Worm (Caenorhabditis elegans) whole organism, young adult: ENCODE data around the gene M02D8.2.

Source experiments
- F10E7.11 ChIP-seq: sonication (generic microtip); optimal IDR thresholded peaks from 2 replicates; lab custom pipeline; 2017; ENCODE audit warnings: mild to moderate bottlenecking, missing genetic modification characterization, moderate library complexity, missing compliant biosample characterization
- F22D6.2 ChIP-seq: sonication (generic microtip); optimal IDR thresholded peaks from 2 replicates; lab custom pipeline; 2016; ENCODE audit warnings: mild to moderate bottlenecking, missing genetic modification characterization, missing compliant biosample characterization
- F33H1.4 ChIP-seq: fragments of 200-800 bp; sonication (Bioruptor generic); IDR thresholded peaks from 2 replicates; pipeline ENCODE4 v1.3.6; 2022; ENCODE audit warnings: missing genetic modification reagents, missing genetic modification characterization, missing compliant biosample characterization
- F55B11.4 ChIP-seq: sonication (generic microtip); optimal IDR thresholded peaks from 2 replicates; lab custom pipeline; 2016; ENCODE audit warnings: missing compliant biosample characterization, missing genetic modification characterization, borderline replicate concordance; ENCODE audit not compliant: insufficient read depth
- K11D2.4 ChIP-seq: fragments of 200-800 bp; sonication (Bioruptor generic); IDR thresholded peaks from 2 replicates; pipeline ENCODE4 v1.3.6; 2022; ENCODE audit warnings: missing genetic modification reagents, missing genetic modification characterization, missing compliant biosample characterization
- Y53F4B.3 ChIP-seq: fragments of 200-800 bp; sonication (Bioruptor generic); IDR thresholded peaks from 2 replicates; pipeline ENCODE4 v1.3.6; 2022; ENCODE audit warnings: missing genetic modification reagents, missing genetic modification characterization, missing compliant biosample characterization
- aptf-3 ChIP-seq: fragments of 200-800 bp; sonication (Bioruptor generic); IDR thresholded peaks from 2 replicates; pipeline ENCODE4 v1.3.6; 2022; ENCODE audit warnings: missing genetic modification characterization, missing compliant biosample characterization
- attf-3 ChIP-seq: fragments of 200-800 bp; sonication (Bioruptor generic); conservative IDR thresholded peaks from 2 replicates; pipeline ENCODE4 v1.3.6; 2022; ENCODE audit warnings: missing genetic modification reagents, missing genetic modification characterization, missing compliant biosample characterization
- bed-1 ChIP-seq: fragments of 200-800 bp; sonication (Bioruptor generic); IDR thresholded peaks from 2 replicates; pipeline ENCODE4 v1.3.6; 2022; ENCODE audit warnings: missing genetic modification reagents, missing genetic modification characterization, missing compliant biosample characterization
- cebp-1 ChIP-seq, 2 experiments: fragments of 200-800 bp in 1 of 2; sonication (Bioruptor generic) in 1 of 2; sonication (generic microtip) in 1 of 2; IDR thresholded peaks in 1 of 2; optimal IDR thresholded peaks in 1 of 2; 2 replicates each; pipeline versions ENCODE4 v1.3.6 to Lab custom; 2017 to 2022; ENCODE audit warnings: missing compliant biosample characterization in 2 of 2, missing genetic modification characterization in 2 of 2, mild to moderate bottlenecking in 1 of 2, missing genetic modification reagents in 1 of 2, moderate library complexity in 1 of 2
- ceh-40 ChIP-seq: fragments of 200-800 bp; sonication (Bioruptor generic); IDR thresholded peaks from 2 replicates; pipeline ENCODE4 v1.3.6; 2022; ENCODE audit warnings: missing genetic modification characterization, missing compliant biosample characterization
- ceh-79 ChIP-seq: sonication (generic microtip); optimal IDR thresholded peaks from 2 replicates; lab custom pipeline; 2017; ENCODE audit warnings: mild to moderate bottlenecking, missing genetic modification characterization, missing compliant biosample characterization
- egl-18 ChIP-seq: fragments of 200-800 bp; sonication (Bioruptor generic); IDR thresholded peaks from 2 replicates; pipeline ENCODE4 v1.3.6; 2022; ENCODE audit warnings: missing genetic modification reagents, missing genetic modification characterization, missing compliant biosample characterization
- egrh-3 ChIP-seq: fragments of 200-800 bp; sonication (Bioruptor generic); IDR thresholded peaks from 2 replicates; pipeline ENCODE4 v1.3.6; 2022; ENCODE audit warnings: missing genetic modification reagents, missing genetic modification characterization, missing compliant biosample characterization
- lag-1 ChIP-seq: fragments of 200-800 bp; sonication (Bioruptor generic); IDR thresholded peaks from 2 replicates; pipeline ENCODE4 v1.3.6; 2022; ENCODE audit warnings: missing genetic modification reagents, missing genetic modification characterization, missing compliant biosample characterization
- lin-35 ChIP-seq, 3 experiments: fragments of 150-350 bp in 2 of 3; sonication (generic microtip) in 1 of 3; optimal IDR thresholded peaks; 2 replicates each; lab custom pipeline; 2014 to 2018; ENCODE audit warnings: missing biosample characterization in 3 of 3, missing genetic modification characterization in 3 of 3, missing genetic modification reagents in 3 of 3
- lir-1 ChIP-seq: fragments of 200-800 bp; sonication (Bioruptor generic); conservative IDR thresholded peaks from 2 replicates; pipeline ENCODE4 v1.3.6; 2022; ENCODE audit warnings: missing genetic modification reagents, missing genetic modification characterization, missing compliant biosample characterization
- mxl-1 ChIP-seq: sonication (generic microtip); optimal IDR thresholded peaks from 2 replicates; lab custom pipeline; 2016; ENCODE audit warnings: missing genetic modification characterization, missing compliant biosample characterization
- nhr-80 ChIP-seq: sonication (generic microtip); optimal IDR thresholded peaks from 2 replicates; lab custom pipeline; 2016; ENCODE audit warnings: missing genetic modification characterization, missing compliant biosample characterization
- nhr-90 ChIP-seq: sonication (generic microtip); optimal IDR thresholded peaks from 2 replicates; lab custom pipeline; 2016; ENCODE audit warnings: missing genotype, mild to moderate bottlenecking, missing genetic modification characterization, missing compliant biosample characterization
- rcor-1 ChIP-seq: fragments of 200-800 bp; sonication (Bioruptor generic); IDR thresholded peaks from 2 replicates; pipeline ENCODE4 v1.3.6; 2022; ENCODE audit warnings: missing genetic modification reagents, missing genetic modification characterization, missing compliant biosample characterization
- rpc-1 ChIP-seq, 2 experiments: fragments of 150-350 bp in 1 of 2; sonication (generic microtip) in 1 of 2; optimal IDR thresholded peaks; 2 replicates each; lab custom pipeline; 2014 to 2018; ENCODE audit warnings: missing biosample characterization in 1 of 2, missing genetic modification characterization in 1 of 2, missing genetic modification reagents in 1 of 2, missing genotype in 1 of 2
- sdz-38 ChIP-seq: sonication (generic microtip); optimal IDR thresholded peaks from 2 replicates; lab custom pipeline; 2016; ENCODE audit warnings: missing genotype, missing genetic modification characterization, missing compliant biosample characterization
- sea-2 ChIP-seq: fragments of 200-800 bp; sonication (Bioruptor generic); IDR thresholded peaks from 2 replicates; pipeline ENCODE4 v1.3.6; 2022; ENCODE audit warnings: missing genetic modification characterization, missing compliant biosample characterization
- snpc-1.1 ChIP-seq: sonication (generic microtip); optimal IDR thresholded peaks from 2 replicates; lab custom pipeline; 2017; ENCODE audit warnings: missing genetic modification characterization, mild to moderate bottlenecking, missing compliant biosample characterization, antibody characterized with exemption, moderate library complexity, missing genotype, missing genetic modification reagents; ENCODE audit not compliant: insufficient read depth
- snpc-3.4 ChIP-seq: sonication (generic microtip); optimal IDR thresholded peaks from 2 replicates; lab custom pipeline; 2017; ENCODE audit warnings: missing genetic modification characterization, mild to moderate bottlenecking, missing compliant biosample characterization, antibody characterized with exemption, moderate library complexity, missing genotype, missing genetic modification reagents
- snpc-4 ChIP-seq, 5 experiments: fragments of 150-350 bp in 1 of 5; sonication (generic microtip) in 4 of 5; optimal IDR thresholded peaks; 2 replicates each; lab custom pipeline; 2014 to 2018; ENCODE audit warnings: missing genetic modification characterization in 5 of 5, missing biosample characterization in 3 of 5, antibody characterized with exemption in 2 of 5, mild to moderate bottlenecking in 2 of 5, missing compliant biosample characterization in 2 of 5, missing genotype in 2 of 5, moderate library complexity in 2 of 5, missing genetic modification reagents in 1 of 5
- sptf-2 ChIP-seq: fragments of 200-800 bp; sonication (Bioruptor generic); optimal IDR thresholded peaks from 2 replicates; lab custom pipeline; 2018; ENCODE audit warnings: mild to moderate bottlenecking, missing genetic modification characterization, missing compliant biosample characterization
- tbx-9 ChIP-seq: sonication (generic microtip); optimal IDR thresholded peaks from 2 replicates; lab custom pipeline; 2016; ENCODE audit warnings: borderline replicate concordance, missing genetic modification characterization, inconsistent platforms, missing compliant biosample characterization
- zim-3 ChIP-seq: sonication (generic microtip); optimal IDR thresholded peaks from 2 replicates; lab custom pipeline; 2017; ENCODE audit warnings: mild to moderate bottlenecking, missing genetic modification characterization, moderate library complexity, missing compliant biosample characterization
- ztf-3 ChIP-seq: fragments of 200-800 bp; sonication (Bioruptor generic); optimal IDR thresholded peaks from 2 replicates; lab custom pipeline; 2018; ENCODE audit warnings: mild to moderate bottlenecking, missing genetic modification characterization, missing compliant biosample characterization

The M02D8.2 gene

DNA sequence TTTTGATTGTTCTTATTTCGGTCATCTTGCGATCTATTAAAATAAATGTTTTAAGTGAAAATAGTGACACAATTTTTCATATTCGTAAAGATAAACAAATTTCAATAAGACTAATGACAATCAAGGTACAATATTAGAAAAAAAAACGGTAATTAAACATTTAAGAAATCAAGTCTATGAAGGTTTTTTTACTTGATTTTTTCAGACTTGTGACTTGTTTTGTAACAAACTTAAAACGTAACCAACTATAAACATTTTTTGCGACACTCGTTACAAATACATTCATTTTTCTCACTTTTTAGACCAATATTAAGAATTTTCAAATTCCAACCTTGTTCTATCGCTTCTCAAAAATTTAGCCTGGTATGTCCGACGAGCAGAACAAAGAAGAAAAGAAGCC is at the start of gene M02D8.2:
M02D8.2 (plus strand) TSS at position 301 of the 400 bp plus-strand sequence.
- TF ChIP-seq zim-3 (tag; lab: Kevin White, UChicago) (no peak), lag-1 (GFP tag; lab: Robert Waterston, UW) (no peak), lir-1 (GFP tag; lab: Robert Waterston, UW) (no peak), lin-35 (GFP tag; optimal IDR thresholded peaks at IDR 0.05; lab: Kevin White, UChicago) (no peak), nhr-80 (tag; lab: Kevin White, UChicago) (no peak), sea-2 (no peak), bed-1 (GFP tag; lab: Robert Waterston, UW) (no peak), nhr-90 (tag; lab: Kevin White, UChicago) (no peak), ztf-3 (GFP tag; lab: Kevin White, UChicago) (no peak), egl-18 (GFP tag; lab: Robert Waterston, UW) (no peak), ceh-79 (tag; lab: Kevin White, UChicago) (no peak), attf-3 (GFP tag; lab: Robert Waterston, UW) (no peak), rcor-1 (GFP tag; lab: Robert Waterston, UW) (no peak)

DNA sequence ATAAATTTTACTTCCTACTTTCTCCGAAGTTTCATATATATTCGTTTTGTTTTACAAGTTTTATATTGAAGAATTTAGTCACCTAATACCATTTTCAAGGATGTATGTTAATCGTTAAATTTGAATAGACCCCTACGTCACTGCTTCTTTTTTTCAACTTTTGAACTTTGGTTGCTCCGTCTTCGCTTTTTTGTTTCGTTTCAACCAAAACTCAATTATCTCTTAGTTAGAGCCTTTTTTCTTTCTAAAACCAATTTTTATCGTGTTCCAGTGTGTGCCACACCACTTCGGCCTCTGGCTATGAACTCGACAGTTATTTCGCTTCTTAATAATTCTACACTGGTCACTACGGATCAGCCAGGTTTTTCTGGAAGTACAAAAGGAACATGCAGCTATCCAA is 42.0 kb upstream of the M02D8.2 start, which contains the start of gene frpr-8:
frpr-8 (plus strand) TSS at position 301 of the 400 bp plus-strand sequence.
- no peak for TF ChIP-seq tbx-9 (tag; lab: Kevin White, UChicago)
- TF ChIP-seq rpc-1 (optimal IDR thresholded peaks at IDR 0.05; lab: Kevin White, UChicago), result no peak
- no peak for TF ChIP-seq rpc-1 (tag; optimal IDR thresholded peaks at IDR 0.05; lab: Kevin White, UChicago)
- TF ChIP-seq K11D2.4 (GFP tag; lab: Robert Waterston, UW), result no peak
- TF ChIP-seq F33H1.4 (GFP tag; lab: Robert Waterston, UW), result no peak
- TF ChIP-seq Y53F4B.3 (GFP tag; lab: Robert Waterston, UW), result no peak
- TF ChIP-seq F22D6.2 (tag; lab: Kevin White, UChicago), result no peak

DNA sequence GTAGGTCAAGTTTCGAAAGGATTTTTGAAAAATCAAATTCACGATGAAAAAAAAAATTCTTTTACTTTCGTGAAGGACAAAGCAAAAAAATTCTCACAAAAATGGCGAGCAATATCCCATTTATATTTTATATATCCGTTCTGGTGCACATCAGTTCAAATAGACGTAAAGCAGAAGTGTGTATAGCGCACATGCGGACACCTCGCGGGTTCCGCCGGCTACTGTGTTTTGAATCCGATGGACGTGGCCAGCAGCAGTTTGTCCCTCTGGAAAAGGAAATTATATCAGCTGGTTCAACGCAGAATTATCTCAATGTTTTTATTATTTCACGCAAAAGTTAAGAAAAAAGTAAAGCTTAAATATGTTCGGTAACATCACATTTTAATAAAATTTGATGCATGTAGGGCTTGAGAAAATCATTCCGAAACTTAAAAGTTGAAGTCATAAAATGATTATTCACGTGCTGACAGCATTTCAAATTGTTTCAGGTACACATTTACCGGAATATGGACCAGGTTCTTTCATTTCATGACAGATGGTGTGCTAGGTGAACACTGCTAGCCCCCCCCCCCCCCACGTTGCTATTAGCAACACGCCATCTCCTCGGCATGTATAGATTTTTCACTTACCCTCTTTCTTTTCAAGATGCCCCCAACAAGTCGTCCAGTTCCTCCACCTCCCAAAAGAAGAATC is 35.7 kb upstream of the M02D8.2 start, which contains the start of gene jbts-14:
jbts-14 (plus strand) TSS at position 643 of the 693 bp plus-strand sequence.
- no peak for TF ChIP-seq aptf-3 (GFP tag; lab: Robert Waterston, UW)
- TF ChIP-seq cebp-1 (GFP tag; IDR thresholded peaks at IDR 0.05; lab: Robert Waterston, UW), result no peak
- no peak for TF ChIP-seq cebp-1 (tag; optimal IDR thresholded peaks at IDR 0.05; lab: Kevin White, UChicago)
- TF ChIP-seq lir-1 (GFP tag; lab: Robert Waterston, UW), result no peak
- TF ChIP-seq snpc-1.1 (tag; lab: Kevin White, UChicago), result peak; percentile 86
- TF ChIP-seq sdz-38 (tag; lab: Kevin White, UChicago), result no peak
- no peak for TF ChIP-seq ceh-40 (GFP tag; lab: Robert Waterston, UW)
- TF ChIP-seq snpc-4 (GFP tag; optimal IDR thresholded peaks at IDR 0.05; lab: Kevin White, UChicago), result peak; percentile 63
- TF ChIP-seq snpc-4 (tag; optimal IDR thresholded peaks at IDR 0.05; lab: Kevin White, UChicago), result peak in 2 of 4 experiments; percentile 80 to 90
- TF ChIP-seq mxl-1 (tag; lab: Kevin White, UChicago), result no peak
- no peak for TF ChIP-seq sptf-2 (GFP tag; lab: Kevin White, UChicago)
- no peak for TF ChIP-seq F55B11.4 (tag; lab: Kevin White, UChicago)
- TF ChIP-seq zim-3 (tag; lab: Kevin White, UChicago), result no peak
- peak; percentile 30 for TF ChIP-seq snpc-3.4
- no peak for TF ChIP-seq egrh-3
- TF ChIP-seq F10E7.11, result no peak
